Fruit fly (Drosophila melanogaster): ENCODE data around the gene fz4.

The fz4 gene

DNA sequence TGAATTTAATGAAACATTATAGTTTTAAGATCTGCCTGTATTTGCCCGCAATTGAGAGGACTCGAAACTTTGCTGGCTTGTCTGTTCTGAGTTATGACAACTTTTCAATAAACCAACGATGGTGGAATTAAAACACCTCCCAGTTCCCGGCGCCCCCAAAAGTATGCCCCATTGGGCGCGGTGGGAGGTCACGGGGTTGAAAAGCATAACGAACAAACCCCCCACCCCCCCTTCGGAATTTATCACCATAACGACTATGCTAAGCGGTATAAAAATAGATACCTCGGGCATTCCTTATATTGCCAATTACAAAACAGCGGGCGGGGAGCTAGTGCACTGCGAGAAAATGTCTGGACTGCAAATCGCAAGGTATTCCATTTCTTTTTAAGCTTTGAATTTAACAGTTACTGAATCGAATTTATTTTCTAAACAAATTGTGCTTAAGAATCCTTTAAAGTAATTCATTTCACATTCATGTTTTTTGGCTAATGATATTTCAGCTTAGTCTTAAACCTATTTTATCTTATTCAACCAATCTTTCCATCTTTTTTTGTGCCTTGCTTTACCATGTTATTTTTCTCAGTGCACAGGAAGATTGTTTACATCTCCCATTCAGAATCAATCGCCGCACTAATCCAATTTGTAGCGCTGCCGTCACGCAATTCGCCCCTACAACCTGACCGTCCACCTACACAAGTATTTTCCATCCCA, 8.7 kb downstream of the fz4 start:
- TF ChIP-seq CTCF (optimal IDR thresholded peaks at IDR 0.05): no peak
- no peak for TF ChIP-seq CG8478 (optimal IDR thresholded peaks at IDR 0.05)

DNA sequence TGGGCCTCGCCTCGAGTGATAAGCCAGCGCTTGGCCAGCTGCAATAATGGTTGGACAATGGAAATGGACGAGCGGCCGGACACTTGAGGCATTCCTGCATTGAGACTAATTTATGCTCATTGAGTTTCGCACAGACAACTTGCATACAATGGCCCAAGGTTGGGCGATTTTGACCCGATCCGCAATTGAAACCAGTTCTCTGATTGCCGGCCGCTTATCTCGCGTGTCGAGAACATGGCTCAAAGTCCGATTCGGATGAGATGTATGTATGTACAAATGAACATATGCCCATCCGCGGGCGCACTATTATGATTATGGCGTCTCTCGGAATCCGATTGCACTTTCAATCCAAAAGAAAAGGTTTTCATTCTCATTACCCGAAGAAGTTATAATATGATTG, 9.4 kb downstream of the fz4 start:
- TF ChIP-seq CTCF (optimal IDR thresholded peaks at IDR 0.05) (no peak), CG8478 (optimal IDR thresholded peaks at IDR 0.05) (no peak)

DNA sequence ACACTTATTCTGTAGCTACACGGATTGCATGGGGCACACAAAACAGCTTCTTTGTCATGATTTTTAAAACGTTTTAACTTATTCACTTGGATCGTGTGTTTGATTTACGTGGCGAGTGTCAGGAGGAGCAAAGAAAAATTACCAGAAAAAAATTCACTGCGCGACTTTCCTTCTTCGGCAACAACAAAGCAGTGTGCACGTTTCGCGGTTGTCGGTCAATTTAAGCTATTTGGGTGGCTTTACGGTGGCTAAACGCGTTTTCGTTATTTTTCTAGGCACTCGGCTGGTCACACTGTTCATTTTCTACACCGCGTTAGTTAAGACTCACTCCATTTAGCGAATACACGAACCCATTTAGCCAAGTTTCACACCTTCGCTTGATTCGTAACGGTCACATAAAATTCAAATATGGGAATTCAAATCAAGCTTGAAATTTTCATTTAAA, 12.2 kb downstream of the fz4 start, which contains the start of gene Sxl:
Gene Sxl, minus strand, starts transcription at position 195 of the 445 bp plus-strand sequence.
- peak; percentile 50 to 69 for TF ChIP-seq CTCF (optimal IDR thresholded peaks at IDR 0.05)
- no peak for TF ChIP-seq CG8478 (optimal IDR thresholded peaks at IDR 0.05)

DNA sequence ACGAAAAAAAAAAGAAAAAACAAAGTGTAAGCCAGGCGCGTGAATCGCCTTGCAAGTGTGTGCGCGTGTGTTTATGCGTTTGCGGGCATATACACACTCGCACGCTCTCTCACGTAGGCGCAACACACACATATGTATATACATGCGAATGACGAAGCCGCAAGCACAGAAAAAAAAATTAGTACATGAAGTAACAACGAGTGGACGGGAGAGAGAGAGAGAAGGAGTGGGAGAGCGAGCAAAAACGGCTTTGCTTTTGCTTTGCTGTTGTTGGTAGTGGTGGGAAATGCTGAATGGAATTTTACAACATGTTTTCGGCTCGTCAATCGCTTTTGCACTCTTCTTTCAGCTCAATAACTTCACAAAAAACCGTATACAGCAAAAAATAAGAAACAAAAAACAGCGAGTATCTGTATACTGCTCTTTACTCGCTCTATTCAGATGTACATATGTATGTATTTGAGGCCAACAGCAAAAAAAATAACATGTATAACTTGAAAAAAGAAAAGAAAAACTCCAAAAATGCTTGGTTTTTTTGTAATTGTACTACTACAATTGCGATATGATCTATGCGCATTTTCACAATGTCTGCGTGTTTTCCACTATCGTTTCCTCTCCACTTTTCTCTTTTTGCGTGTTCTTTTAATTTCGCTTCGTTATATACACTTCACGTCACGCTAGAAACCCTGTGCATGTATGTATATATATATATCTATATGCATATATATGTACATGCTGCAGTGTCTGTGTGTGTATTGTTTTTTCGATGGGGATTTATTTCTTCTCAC, 12.9 kb downstream of the fz4 start:
- TF ChIP-seq CTCF (optimal IDR thresholded peaks at IDR 0.05) (no peak), CG8478 (optimal IDR thresholded peaks at IDR 0.05) (no peak)

DNA sequence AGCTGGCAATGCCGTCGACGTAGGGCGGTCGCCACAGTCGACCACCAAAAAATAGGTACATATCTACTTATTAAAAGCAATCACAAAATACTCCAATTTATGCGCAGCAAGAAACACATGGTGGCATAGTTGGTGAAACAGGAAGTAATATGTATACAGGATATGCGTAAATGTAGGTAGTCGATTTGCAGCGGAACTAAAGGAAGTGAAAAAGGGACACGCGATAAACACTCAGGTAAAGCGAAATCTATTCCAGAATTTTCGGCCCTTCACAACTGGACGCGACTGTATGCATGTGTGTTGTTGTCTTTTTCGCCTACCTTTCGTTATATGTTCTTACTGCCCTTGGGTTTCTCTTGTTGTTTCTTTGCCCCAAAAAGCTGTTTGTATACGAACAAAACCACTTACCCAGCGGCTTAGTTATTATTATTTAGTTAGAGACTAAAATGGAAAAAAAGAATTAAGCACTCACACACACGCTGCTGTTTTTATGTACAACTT, 13.6 kb downstream of the fz4 start:
- no peak for TF ChIP-seq CTCF (optimal IDR thresholded peaks at IDR 0.05)
- no peak for TF ChIP-seq CG8478 (optimal IDR thresholded peaks at IDR 0.05)

DNA sequence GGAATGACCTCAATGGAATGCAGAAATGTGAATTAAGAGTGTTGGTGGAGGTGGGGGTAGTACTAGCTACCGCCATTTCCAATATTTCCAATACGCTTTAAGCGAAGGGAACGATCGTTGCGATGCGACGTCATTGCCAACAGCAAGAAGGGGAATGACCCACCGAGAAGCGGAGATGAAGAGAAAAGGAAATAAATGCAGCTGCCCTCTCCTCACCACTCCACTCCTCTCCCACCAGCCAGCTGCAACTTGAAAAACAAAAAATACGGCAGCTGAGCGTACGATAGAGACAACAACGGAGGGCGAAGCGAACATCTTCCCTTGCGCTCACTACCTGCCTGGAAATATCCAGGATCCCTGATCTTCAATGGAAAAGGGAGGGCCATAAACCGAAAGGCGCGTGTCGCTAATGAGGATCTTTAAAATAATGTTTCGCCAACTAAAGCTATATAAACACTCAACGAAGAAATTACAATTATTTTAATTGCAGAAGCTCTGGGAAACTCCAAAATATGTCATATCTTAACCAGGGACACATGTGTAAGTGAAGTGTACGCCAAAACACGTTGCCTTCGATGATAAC, 14.1 kb downstream of the fz4 start:
- TF ChIP-seq CG8478 (optimal IDR thresholded peaks at IDR 0.05) (no peak), CTCF (optimal IDR thresholded peaks at IDR 0.05) (no peak)

DNA sequence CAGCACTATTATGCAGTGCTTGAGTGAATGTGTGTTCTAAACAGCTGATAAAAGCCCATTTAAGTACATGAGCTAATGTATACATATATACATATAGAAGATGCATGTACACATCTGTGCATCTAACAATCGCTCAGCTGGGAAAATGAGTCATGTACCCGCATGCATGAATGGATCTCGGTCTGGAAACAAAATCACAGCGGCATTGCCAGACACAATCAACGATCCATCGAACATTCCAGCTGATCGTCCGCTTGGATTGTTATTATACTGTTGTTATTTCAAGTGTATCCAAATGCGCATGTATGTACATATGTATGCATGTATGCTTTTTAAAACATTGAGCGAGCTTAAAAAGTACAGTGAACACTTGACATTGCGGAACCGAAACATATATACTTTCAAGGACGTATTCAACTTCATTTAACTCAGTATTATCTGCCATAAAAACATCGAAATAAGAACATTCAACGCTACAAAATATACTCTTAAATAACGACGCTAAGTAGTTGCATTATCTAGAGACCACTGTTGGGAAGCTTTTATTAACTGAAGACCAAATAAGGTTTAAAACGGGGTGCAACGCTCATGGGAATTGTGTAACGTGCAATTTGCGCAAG, 14.7 kb downstream of the fz4 start:
- TF ChIP-seq CG8478 (optimal IDR thresholded peaks at IDR 0.05) (no peak), CTCF (optimal IDR thresholded peaks at IDR 0.05) (no peak)

DNA sequence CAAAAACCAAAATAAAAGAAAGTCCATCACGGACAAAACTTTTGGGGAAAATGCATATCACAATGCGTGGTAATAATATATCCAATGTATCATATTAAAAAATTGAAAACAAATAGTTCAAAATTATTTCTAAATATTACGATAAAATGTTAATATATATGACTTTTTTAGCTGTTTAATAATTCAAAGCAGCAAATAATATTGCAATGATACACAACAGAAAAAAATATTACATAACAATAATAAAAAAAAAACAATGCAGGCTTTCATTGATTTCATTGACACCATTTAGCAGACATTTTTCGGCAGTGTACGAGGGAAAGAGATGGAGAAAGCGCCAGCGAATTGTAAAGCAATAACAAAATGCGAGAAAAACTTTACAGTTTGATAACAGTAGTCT, 15.3 kb downstream of the fz4 start:
- TF ChIP-seq CG8478 (optimal IDR thresholded peaks at IDR 0.05) (no peak), CTCF (optimal IDR thresholded peaks at IDR 0.05) (no peak)

DNA sequence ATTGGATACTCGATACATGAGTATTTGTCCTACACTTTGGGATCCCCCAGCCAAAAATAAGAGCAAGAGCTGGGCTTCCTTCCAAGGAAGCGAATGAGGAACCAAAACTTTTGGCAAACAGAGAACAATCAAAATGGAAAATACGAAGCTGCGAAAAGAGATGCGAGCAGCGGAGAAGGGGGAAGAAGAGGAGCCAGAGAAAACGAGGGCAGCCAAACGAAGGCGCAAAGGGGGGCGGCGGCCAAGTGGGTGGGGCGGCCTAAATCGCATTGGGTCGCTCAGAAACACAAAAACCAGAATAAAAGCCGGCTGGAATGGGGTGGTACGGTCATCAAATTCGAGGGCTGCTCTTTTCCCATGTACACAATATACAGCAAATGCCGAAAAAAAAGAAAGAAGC, 16.0 kb downstream of the fz4 start:
- TF ChIP-seq CG8478 (optimal IDR thresholded peaks at IDR 0.05) (no peak), CTCF (optimal IDR thresholded peaks at IDR 0.05) (no peak)

DNA sequence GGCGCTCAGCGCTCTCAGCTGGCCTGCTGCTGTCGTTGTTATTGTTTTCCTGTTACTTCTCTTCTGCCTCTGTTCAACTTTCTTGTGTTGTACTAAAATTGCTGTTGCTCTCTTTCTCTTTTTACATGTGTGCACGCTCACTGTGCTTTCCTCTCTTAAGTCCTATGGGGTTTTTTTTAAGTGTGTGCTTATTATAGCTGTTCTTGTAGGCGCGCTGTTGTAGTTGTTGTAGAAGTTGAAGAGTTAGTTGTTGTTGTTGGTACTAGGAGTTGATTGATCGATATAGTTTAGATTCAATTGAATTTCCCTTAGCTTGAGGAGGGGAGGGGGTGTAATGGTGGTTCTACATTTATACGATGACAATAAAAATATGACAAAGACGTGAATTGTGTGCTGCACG, 18.2 kb downstream of the fz4 start:
- TF ChIP-seq CTCF (optimal IDR thresholded peaks at IDR 0.05) (no peak), CG8478 (optimal IDR thresholded peaks at IDR 0.05) (no peak)

DNA sequence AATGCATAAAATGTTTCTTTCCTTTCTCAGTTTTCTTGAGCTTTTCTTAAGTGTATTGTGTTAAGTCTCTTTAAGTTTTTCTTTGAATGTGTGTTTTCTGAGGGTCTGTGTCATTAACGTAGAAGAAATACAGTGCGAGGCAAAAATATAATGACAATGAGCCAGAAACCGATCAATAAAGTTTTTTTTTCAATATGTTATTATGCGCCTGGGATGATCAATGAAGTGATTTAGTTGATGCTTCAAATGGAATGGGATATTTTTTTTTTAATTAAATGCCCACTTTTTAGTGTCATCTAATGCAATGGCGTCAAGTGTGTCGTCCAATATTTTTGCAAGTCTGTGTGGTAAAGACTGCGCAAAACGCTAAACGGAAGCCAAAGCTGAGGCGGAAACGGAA, 23.6 kb downstream of the fz4 start:
- TF ChIP-seq CTCF (optimal IDR thresholded peaks at IDR 0.05) (no peak), CG8478 (optimal IDR thresholded peaks at IDR 0.05) (no peak)

DNA sequence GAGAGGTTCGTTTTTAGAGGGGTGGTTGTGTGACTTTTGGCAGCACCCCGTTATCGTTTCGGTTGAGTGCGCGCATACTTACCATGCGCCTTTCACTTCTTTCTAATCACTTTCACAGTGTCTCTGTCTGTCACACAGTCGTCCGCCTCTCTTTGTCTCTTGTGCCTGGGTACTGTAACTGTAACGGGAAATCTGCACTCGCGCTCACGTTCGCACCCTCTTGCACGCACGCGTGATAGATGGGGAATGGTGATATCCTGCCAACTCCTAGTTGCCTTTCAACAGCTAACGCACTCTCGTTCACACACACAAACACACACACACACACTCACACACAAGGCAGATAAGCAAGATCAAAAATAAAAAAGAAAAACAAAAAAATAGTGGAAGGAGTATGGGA, 27.7 kb downstream of the fz4 start:
- TF ChIP-seq CTCF (optimal IDR thresholded peaks at IDR 0.05): no peak
- no peak for TF ChIP-seq CG8478 (optimal IDR thresholded peaks at IDR 0.05)

DNA sequence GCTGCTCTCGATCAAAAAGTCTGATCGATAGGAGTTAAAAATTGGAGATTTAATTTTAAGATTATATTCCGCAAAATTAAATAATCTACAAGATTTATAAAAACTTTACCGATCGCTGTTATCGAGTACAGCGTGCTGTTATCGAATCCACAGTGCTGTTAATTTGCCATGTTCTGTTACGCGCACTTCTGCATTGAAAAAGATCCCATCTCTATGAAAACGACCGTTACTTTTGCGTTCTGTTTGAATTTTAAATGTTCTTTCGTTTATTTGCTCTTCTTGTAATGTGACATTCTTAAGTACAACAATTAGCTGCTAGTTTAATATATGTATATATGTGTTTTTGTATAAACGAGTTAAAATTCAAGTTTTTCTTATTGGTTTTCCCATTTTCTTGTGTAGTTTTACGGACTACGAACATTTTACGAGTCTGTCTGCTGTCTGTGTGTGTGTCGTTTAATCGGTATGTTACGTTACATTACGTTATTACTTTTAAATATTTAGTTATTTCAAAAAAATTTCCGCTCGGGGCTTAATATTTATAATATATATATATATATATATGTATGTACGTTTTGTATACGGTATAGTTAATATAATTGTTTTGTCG, 35.7 kb downstream of the fz4 start:
- no peak for TF ChIP-seq CTCF (optimal IDR thresholded peaks at IDR 0.05)
- TF ChIP-seq CG8478 (optimal IDR thresholded peaks at IDR 0.05): no peak

DNA sequence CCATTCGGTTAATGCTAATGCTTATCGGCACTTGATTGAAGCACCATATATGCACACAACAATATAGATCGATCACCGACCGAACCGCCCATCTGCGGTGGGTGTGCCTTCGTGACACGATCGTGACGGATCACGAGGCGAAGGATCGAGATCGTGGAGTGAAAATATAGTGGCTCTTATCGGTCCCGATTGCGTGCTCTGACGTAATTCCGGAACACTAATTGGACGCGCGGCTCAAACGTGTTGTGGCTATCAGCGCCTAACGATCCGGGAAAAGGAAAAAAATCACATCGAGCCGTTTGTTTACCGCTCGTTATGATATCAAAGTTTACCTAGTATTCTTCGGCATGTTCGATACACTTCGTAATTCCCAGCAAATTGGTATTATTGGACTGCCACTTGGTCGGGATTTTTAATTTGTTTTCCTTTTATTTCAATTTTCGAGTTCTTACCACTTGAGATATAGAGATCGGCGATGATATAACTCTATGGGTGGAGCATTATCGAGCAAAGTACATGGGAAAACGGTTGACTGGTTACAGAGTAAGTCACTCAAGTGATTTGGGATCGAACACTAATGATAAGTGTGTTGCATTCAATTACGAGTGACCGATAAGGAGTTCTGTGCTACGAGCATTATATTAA, 36.8 kb downstream of the fz4 start:
- TF ChIP-seq CTCF (optimal IDR thresholded peaks at IDR 0.05) (no peak), CG8478 (optimal IDR thresholded peaks at IDR 0.05) (no peak)

Measured in S2 (cell line).